Worm (Caenorhabditis elegans) whole organism, L3 larva: ENCODE measurements around the gene abu-9.

Experiments used
- ama-1 ChIP-seq: fragments of 150-350 bp; optimal IDR thresholded peaks from 2 replicates; lab custom pipeline; 2018
- fkh-2 ChIP-seq: fragments of 150-350 bp; optimal IDR thresholded peaks from 2 replicates; lab custom pipeline; 2014; ENCODE audit warnings: missing biosample characterization, missing genetic modification reagents, missing genetic modification characterization
- lin-39 ChIP-seq: fragments of 150-350 bp; optimal IDR thresholded peaks from 2 replicates; lab custom pipeline; 2018; ENCODE audit warnings: missing biosample characterization, missing genetic modification reagents, missing genetic modification characterization
- nhr-23 ChIP-seq: fragments of 150-350 bp; optimal IDR thresholded peaks from 2 replicates; lab custom pipeline; 2014; ENCODE audit warnings: missing biosample characterization, missing genetic modification reagents, missing genetic modification characterization
- nhr-237 ChIP-seq: fragments of 150-350 bp; optimal IDR thresholded peaks from 2 replicates; lab custom pipeline; 2014; ENCODE audit warnings: missing biosample characterization, missing genetic modification characterization
- nhr-25 ChIP-seq: sonication (generic microtip); optimal IDR thresholded peaks from 2 replicates; lab custom pipeline; 2017; ENCODE audit warnings: missing biosample characterization, missing genetic modification characterization
- nhr-67 ChIP-seq: fragments of 150-350 bp; optimal IDR thresholded peaks from 2 replicates; lab custom pipeline; 2014; ENCODE audit warnings: missing biosample characterization, missing genetic modification characterization
- nhr-77 ChIP-seq: fragments of 150-350 bp; optimal IDR thresholded peaks from 2 replicates; lab custom pipeline; 2014; ENCODE audit warnings: missing biosample characterization, missing genetic modification characterization
- sea-2 ChIP-seq: fragments of 150-350 bp; sonication (generic microtip); optimal IDR thresholded peaks from 4 replicates; lab custom pipeline; 2014; ENCODE audit warnings: missing biosample characterization, missing genetic modification reagents, missing genetic modification characterization
- unc-62 ChIP-seq: fragments of 150-350 bp; sonication (generic microtip); optimal IDR thresholded peaks from 4 replicates; lab custom pipeline; 2014; ENCODE audit warnings: missing biosample characterization, missing genetic modification reagents, missing genetic modification characterization

- TF ChIP-seq nhr-23 (tag; lab: Kevin White, UChicago) (no peak), nhr-25 (no peak), unc-62 (GFP tag; lab: Kevin White, UChicago) (no peak), ama-1 (lab: Kevin White, UChicago) (no peak), nhr-77 (tag; lab: Kevin White, UChicago) (no peak), nhr-67 (tag; lab: Kevin White, UChicago) (no peak), lin-39 (tag; lab: Kevin White, UChicago) (no peak), nhr-237 (tag; lab: Kevin White, UChicago) (no peak), fkh-2 (no peak), sea-2 (GFP tag; lab: Kevin White, UChicago) (no peak)
Observed at ce11 chrX:8294586-8294985, 27.3 kb upstream of the abu-9 start, which contains the start of gene R09F10.3.
